Worm (Caenorhabditis elegans) whole organism, L4 larva: ENCODE data around the gene ubc-8.
A peak's percentile ranks its signal among the peaks of the same experiment; 100 is the strongest.

Experiments used
- D1046.2 ChIP-seq: fragments of 200-800 bp; sonication (Bioruptor generic); IDR thresholded peaks from 2 replicates; pipeline ENCODE4 v1.3.6; 2022; ENCODE audit warnings: missing genetic modification characterization, missing compliant biosample characterization
- F26F4.8 ChIP-seq: fragments of 200-800 bp; sonication (Bioruptor generic); conservative IDR thresholded peaks from 2 replicates; pipeline ENCODE4 v1.3.6; 2022; ENCODE audit warnings: missing genetic modification characterization, missing compliant biosample characterization
- F37D6.2 ChIP-seq: sonication (generic microtip); optimal IDR thresholded peaks from 2 replicates; lab custom pipeline; 2016; ENCODE audit warnings: mild to moderate bottlenecking, missing genetic modification characterization, missing compliant biosample characterization
- R02D3.7 ChIP-seq: fragments of 150-350 bp; sonication (generic microtip); optimal IDR thresholded peaks from 3 replicates; lab custom pipeline; 2014; ENCODE audit warnings: missing biosample characterization, missing genetic modification characterization
- T20F7.1 ChIP-seq: fragments of 200-800 bp; sonication (Bioruptor generic); optimal IDR thresholded peaks from 2 replicates; lab custom pipeline; 2018; ENCODE audit warnings: mild to moderate bottlenecking, missing genetic modification characterization, missing compliant biosample characterization
- ZK546.5 ChIP-seq, 2 experiments: sonication (generic microtip); optimal IDR thresholded peaks; 2 replicates each; lab custom pipeline; 2017; ENCODE audit warnings: missing biosample characterization in 2 of 2, missing genetic modification characterization in 2 of 2
- ama-1 ChIP-seq: fragments of 150-350 bp; optimal IDR thresholded peaks from 2 replicates; lab custom pipeline; 2014; ENCODE audit warnings: inconsistent platforms, mixed read lengths
- arid-1 ChIP-seq: fragments of 200-800 bp; sonication (Bioruptor generic); conservative IDR thresholded peaks from 2 replicates; pipeline ENCODE4 v1.3.6; 2022; ENCODE audit warnings: missing genetic modification reagents, missing genetic modification characterization, missing compliant biosample characterization
- attf-4 ChIP-seq: sonication (generic microtip); optimal IDR thresholded peaks from 3 replicates; lab custom pipeline; 2017; ENCODE audit warnings: missing biosample characterization, missing genetic modification characterization
- ceh-20 ChIP-seq: fragments of 200-800 bp; sonication (Bioruptor generic); IDR thresholded peaks from 2 replicates; pipeline ENCODE4 v1.3.6; 2022; ENCODE audit warnings: missing genetic modification reagents, missing genetic modification characterization, missing compliant biosample characterization
- ceh-44 ChIP-seq: fragments of 200-800 bp; sonication (Bioruptor generic); IDR thresholded peaks from 2 replicates; pipeline ENCODE4 v1.3.6; 2022; ENCODE audit warnings: missing genetic modification reagents, missing genetic modification characterization, missing compliant biosample characterization
- ceh-82 ChIP-seq: sonication (generic microtip); optimal IDR thresholded peaks from 2 replicates; lab custom pipeline; 2017; ENCODE audit warnings: missing biosample characterization, missing genetic modification characterization
- ces-1 ChIP-seq: fragments of 150-350 bp; sonication (generic microtip); optimal IDR thresholded peaks from 4 replicates; lab custom pipeline; 2014; ENCODE audit warnings: missing biosample characterization, missing genetic modification reagents, missing genetic modification characterization
- dmd-6 ChIP-seq: fragments of 200-800 bp; sonication (Bioruptor generic); IDR thresholded peaks from 2 replicates; pipeline ENCODE4 v1.3.6; 2022; ENCODE audit warnings: missing genetic modification reagents, missing genetic modification characterization, missing compliant biosample characterization
- dmd-8 ChIP-seq: fragments of 200-800 bp; sonication (Bioruptor generic); IDR thresholded peaks from 2 replicates; pipeline ENCODE4 v1.3.6; 2022; ENCODE audit warnings: missing genetic modification characterization, missing compliant biosample characterization
- dmd-9 ChIP-seq: fragments of 200-800 bp; sonication (Bioruptor generic); IDR thresholded peaks from 2 replicates; pipeline ENCODE4 v1.3.6; 2022; ENCODE audit warnings: missing genetic modification reagents, missing genetic modification characterization, missing compliant biosample characterization
- duxl-1 ChIP-seq: sonication (generic microtip); optimal IDR thresholded peaks from 2 replicates; lab custom pipeline; 2016; ENCODE audit warnings: mild to moderate bottlenecking, missing genetic modification characterization, moderate library complexity, missing compliant biosample characterization; ENCODE audit not compliant: poor library complexity
- egl-43 ChIP-seq: fragments of 200-800 bp; sonication (Bioruptor generic); IDR thresholded peaks from 2 replicates; pipeline ENCODE4 v1.3.6; 2022; ENCODE audit warnings: missing genetic modification reagents, missing genetic modification characterization, missing compliant biosample characterization
- fkh-10 ChIP-seq: fragments of 150-350 bp; optimal IDR thresholded peaks from 2 replicates; lab custom pipeline; 2014; ENCODE audit warnings: missing biosample characterization, missing genetic modification reagents, missing genetic modification characterization
- fos-1 ChIP-seq: fragments of 150-350 bp; optimal IDR thresholded peaks from 2 replicates; lab custom pipeline; 2014; ENCODE audit warnings: missing biosample characterization, missing genetic modification characterization
- gei-8 ChIP-seq: fragments of 200-800 bp; sonication (Bioruptor generic); optimal IDR thresholded peaks from 2 replicates; lab custom pipeline; 2018; ENCODE audit warnings: mild to moderate bottlenecking, missing genetic modification characterization, missing compliant biosample characterization
- hlh-30 ChIP-seq: sonication (generic microtip); optimal IDR thresholded peaks from 2 replicates; lab custom pipeline; 2017; ENCODE audit warnings: antibody characterized with exemption, mild to moderate bottlenecking, missing genetic modification characterization, missing compliant biosample characterization; ENCODE audit not compliant: insufficient read depth
- jun-1 ChIP-seq: fragments of 150-350 bp; optimal IDR thresholded peaks from 2 replicates; lab custom pipeline; 2014; ENCODE audit warnings: missing biosample characterization, missing genetic modification reagents, missing genetic modification characterization
- lim-7 ChIP-seq: fragments of 200-800 bp; sonication (Bioruptor generic); IDR thresholded peaks from 2 replicates; pipeline ENCODE4 v1.3.6; 2022; ENCODE audit warnings: missing genetic modification characterization, missing compliant biosample characterization
- lin-13 ChIP-seq: fragments of 150-350 bp; optimal IDR thresholded peaks from 2 replicates; lab custom pipeline; 2014; ENCODE audit warnings: missing biosample characterization, missing genetic modification reagents, missing genetic modification characterization
- lir-3 ChIP-seq: sonication (generic microtip); optimal IDR thresholded peaks from 2 replicates; lab custom pipeline; 2016; ENCODE audit warnings: mild to moderate bottlenecking, missing genetic modification characterization, missing compliant biosample characterization
- madf-5 ChIP-seq, 2 experiments: fragments of 200-800 bp; sonication (Bioruptor generic); IDR thresholded peaks; 2 replicates each; pipeline ENCODE4 v1.3.6; 2022; ENCODE audit warnings: missing compliant biosample characterization in 2 of 2, missing genetic modification characterization in 2 of 2
- madf-9 ChIP-seq: fragments of 200-800 bp; sonication (Bioruptor generic); conservative IDR thresholded peaks from 2 replicates; pipeline ENCODE4 v1.3.6; 2022; ENCODE audit warnings: missing genetic modification reagents, missing genetic modification characterization, missing compliant biosample characterization
- mdl-1 ChIP-seq, 2 experiments: fragments of 150-350 bp in 1 of 2; sonication (generic microtip) in 1 of 2; optimal IDR thresholded peaks; 2 replicates each; lab custom pipeline; 2014 to 2017; ENCODE audit warnings: missing biosample characterization in 2 of 2, missing genetic modification characterization in 2 of 2
- mdt-29 ChIP-seq: fragments of 200-800 bp; sonication (Bioruptor generic); IDR thresholded peaks from 2 replicates; pipeline ENCODE4 v1.3.6; 2022; ENCODE audit warnings: missing genetic modification reagents, missing genetic modification characterization, missing compliant biosample characterization
- mes-2 ChIP-seq: sonication (generic microtip); optimal IDR thresholded peaks from 2 replicates; lab custom pipeline; 2016; ENCODE audit warnings: missing genotype, mild to moderate bottlenecking, missing genetic modification characterization, missing compliant biosample characterization; ENCODE audit not compliant: poor library complexity, severe bottlenecking
- mxl-3 ChIP-seq: fragments of 200-800 bp; sonication (Bioruptor generic); optimal IDR thresholded peaks from 2 replicates; lab custom pipeline; 2018; ENCODE audit warnings: mild to moderate bottlenecking, missing genetic modification characterization, missing compliant biosample characterization
- nhr-11 ChIP-seq: fragments of 150-350 bp; optimal IDR thresholded peaks from 2 replicates; lab custom pipeline; 2014; ENCODE audit warnings: missing biosample characterization, missing genetic modification characterization
- nhr-111 ChIP-seq: fragments of 200-800 bp; sonication (Bioruptor generic); optimal IDR thresholded peaks from 2 replicates; lab custom pipeline; 2018; ENCODE audit warnings: mild to moderate bottlenecking, missing genetic modification characterization, missing compliant biosample characterization
- nhr-237 ChIP-seq: sonication (generic microtip); optimal IDR thresholded peaks from 2 replicates; lab custom pipeline; 2017; ENCODE audit warnings: missing biosample characterization, missing genetic modification characterization
- nhr-41 ChIP-seq: fragments of 200-800 bp; sonication (Bioruptor generic); IDR thresholded peaks from 2 replicates; pipeline ENCODE4 v1.3.6; 2022; ENCODE audit warnings: missing genetic modification reagents, missing genetic modification characterization, missing compliant biosample characterization
- nhr-48 ChIP-seq: sonication (generic microtip); optimal IDR thresholded peaks from 2 replicates; lab custom pipeline; 2016; ENCODE audit warnings: mild to moderate bottlenecking, missing genetic modification characterization, missing compliant biosample characterization
- nhr-76 ChIP-seq: fragments of 150-350 bp; optimal IDR thresholded peaks from 2 replicates; lab custom pipeline; 2014; ENCODE audit warnings: missing biosample characterization, missing genetic modification characterization
- pha-4 ChIP-seq, 2 experiments: fragments of 150-350 bp in 1 of 2; fragments of 200-800 bp in 1 of 2; sonication (Bioruptor generic) in 1 of 2; IDR thresholded peaks in 1 of 2; optimal IDR thresholded peaks in 1 of 2; 2 replicates each; pipeline versions ENCODE4 v1.3.6 to Lab custom; 2014 to 2022; ENCODE audit warnings: missing genetic modification characterization in 2 of 2, missing genetic modification reagents in 2 of 2, missing biosample characterization in 1 of 2, missing compliant biosample characterization in 1 of 2
- php-3 ChIP-seq: fragments of 200-800 bp; sonication (Bioruptor generic); IDR thresholded peaks from 2 replicates; pipeline ENCODE4 v1.3.6; 2022; ENCODE audit warnings: missing genetic modification reagents, missing genetic modification characterization, missing compliant biosample characterization
- pqm-1 ChIP-seq: sonication (generic microtip); optimal IDR thresholded peaks from 2 replicates; lab custom pipeline; 2017; ENCODE audit warnings: missing biosample characterization, missing genetic modification characterization
- set-16 ChIP-seq: fragments of 200-800 bp; sonication (Bioruptor generic); IDR thresholded peaks from 2 replicates; pipeline ENCODE4 v1.3.6; 2022; ENCODE audit warnings: missing genetic modification reagents, missing genetic modification characterization, missing compliant biosample characterization
- skn-1 ChIP-seq: fragments of 150-350 bp; optimal IDR thresholded peaks from 2 replicates; lab custom pipeline; 2014; ENCODE audit warnings: missing biosample characterization, missing genetic modification characterization
- snpc-1.2 ChIP-seq: fragments of 200-800 bp; sonication (Bioruptor generic); IDR thresholded peaks from 2 replicates; pipeline ENCODE4 v1.3.6; 2022; ENCODE audit warnings: missing genetic modification reagents, missing genetic modification characterization, missing compliant biosample characterization
- spr-3 ChIP-seq: fragments of 200-800 bp; sonication (Bioruptor generic); optimal IDR thresholded peaks from 2 replicates; lab custom pipeline; 2018; ENCODE audit warnings: mild to moderate bottlenecking, missing genetic modification characterization, missing compliant biosample characterization
- tag-97 ChIP-seq: fragments of 200-800 bp; sonication (Bioruptor generic); IDR thresholded peaks from 2 replicates; pipeline ENCODE4 v1.3.6; 2022; ENCODE audit warnings: missing genetic modification characterization, missing compliant biosample characterization
- tra-1 ChIP-seq: fragments of 200-800 bp; sonication (Bioruptor generic); IDR thresholded peaks from 2 replicates; pipeline ENCODE4 v1.3.6; 2022; ENCODE audit warnings: missing genetic modification reagents, missing genetic modification characterization, missing compliant biosample characterization
- unc-130 ChIP-seq: sonication (generic microtip); optimal IDR thresholded peaks from 2 replicates; lab custom pipeline; 2016; ENCODE audit warnings: missing genetic modification reagents, missing genetic modification characterization, missing compliant biosample characterization
- vab-7 ChIP-seq: fragments of 200-800 bp; sonication (Bioruptor generic); IDR thresholded peaks from 2 replicates; pipeline ENCODE4 v1.3.6; 2022; ENCODE audit warnings: missing genetic modification reagents, missing genetic modification characterization, missing compliant biosample characterization
- zfp-3 ChIP-seq: fragments of 200-800 bp; sonication (Bioruptor generic); conservative IDR thresholded peaks from 2 replicates; pipeline ENCODE4 v1.3.6; 2022; ENCODE audit warnings: missing genetic modification reagents, missing genetic modification characterization, missing compliant biosample characterization
- zip-11 ChIP-seq: fragments of 200-800 bp; sonication (Bioruptor generic); IDR thresholded peaks from 2 replicates; pipeline ENCODE4 v1.3.6; 2022; ENCODE audit warnings: missing genetic modification characterization, missing compliant biosample characterization

ubc-8 gene

DNA sequence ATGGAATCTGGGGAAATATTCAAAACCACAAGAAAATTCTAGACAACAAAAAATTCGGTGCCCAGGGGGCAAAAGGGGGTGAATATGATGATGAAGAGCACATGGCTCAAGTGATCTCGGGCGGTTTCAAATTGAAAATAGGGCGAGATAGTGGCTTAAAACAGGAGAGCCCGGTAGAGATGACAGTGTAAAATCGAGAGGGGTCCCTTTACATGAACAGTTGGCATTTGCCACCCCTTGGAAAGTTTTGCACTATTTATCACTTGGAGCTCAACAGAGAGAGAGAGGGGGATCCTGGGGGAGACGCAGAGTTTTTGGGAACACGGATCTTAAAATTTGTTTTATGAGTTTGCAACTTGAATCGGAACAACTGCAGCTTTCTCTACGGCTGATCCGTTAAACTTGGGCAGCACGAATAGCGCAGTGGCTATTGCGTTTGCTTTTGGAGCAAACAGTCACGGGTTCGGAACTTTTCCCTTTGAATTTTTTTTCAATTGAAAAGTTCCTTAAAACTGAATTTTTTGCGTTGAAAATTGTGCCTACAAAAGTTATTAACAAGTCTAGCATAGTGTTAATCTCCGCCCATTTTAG, 41.6 kb downstream of the ubc-8 start (continued):
- TF ChIP-seq mdt-29 (no peak), vab-7 (peak; percentile 69), fkh-10 (GFP tag; lab: Kevin White, UChicago) (no peak), skn-1 (no peak), tag-97 (GFP tag; lab: Robert Waterston, UW) (no peak), ceh-20 (0 out of 2 replicates have a peak, but pooled peaks have one; percentile 15), tra-1 (peak; percentile 58; the same call in 1 of the 2 replicates), lin-13 (GFP tag; lab: Kevin White, UChicago) (no peak), D1046.2 (GFP tag; lab: Robert Waterston, UW) (no peak), jun-1 (tag; lab: Kevin White, UChicago) (no peak), R02D3.7 (tag; lab: Kevin White, UChicago) (no peak), ces-1 (no peak), nhr-76 (tag; lab: Kevin White, UChicago) (no peak), arid-1 (GFP tag; lab: Robert Waterston, UW) (peak; percentile 78; the same call in 1 of the 2 replicates), pha-4 (GFP tag; IDR thresholded peaks at IDR 0.05; lab: Robert Waterston, UW) (peak; percentile 68; the same call in 1 of the 2 replicates), pha-4 (tag; optimal IDR thresholded peaks at IDR 0.05; lab: Kevin White, UChicago) (no peak), gei-8 (GFP tag; lab: Kevin White, UChicago) (peak; percentile 52), nhr-111 (GFP tag; lab: Kevin White, UChicago) (peak; percentile 31), ZK546.5 (tag; optimal IDR thresholded peaks at IDR 0.05; lab: Kevin White, UChicago) (no peak), ceh-44 (GFP tag; lab: Robert Waterston, UW) (no peak), F37D6.2 (tag; lab: Kevin White, UChicago) (no peak), fos-1 (tag; lab: Kevin White, UChicago) (no peak), ama-1 (lab: Kevin White, UChicago) (no peak), egl-43 (GFP tag; lab: Robert Waterston, UW) (peak; percentile 82), nhr-237 (tag; lab: Kevin White, UChicago) (no peak), attf-4 (no peak), mes-2 (tag; lab: Kevin White, UChicago) (peak; percentile 58), unc-130 (GFP tag; lab: Kevin White, UChicago) (no peak), nhr-41 (no peak), duxl-1 (peak; percentile 34), php-3 (GFP tag; lab: Robert Waterston, UW) (peak; percentile 62), mdl-1 (tag; optimal IDR thresholded peaks at IDR 0.05; lab: Kevin White, UChicago) (no peak), ceh-82 (tag; lab: Kevin White, UChicago) (no peak), dmd-8 (peak; percentile 92), spr-3 (GFP tag; lab: Kevin White, UChicago) (peak; percentile 29), nhr-11 (tag; lab: Kevin White, UChicago) (peak; percentile 2), mxl-3 (GFP tag; lab: Kevin White, UChicago) (peak; percentile 40), madf-9 (GFP tag; lab: Robert Waterston, UW) (no peak), lir-3 (peak; percentile 13)

DNA sequence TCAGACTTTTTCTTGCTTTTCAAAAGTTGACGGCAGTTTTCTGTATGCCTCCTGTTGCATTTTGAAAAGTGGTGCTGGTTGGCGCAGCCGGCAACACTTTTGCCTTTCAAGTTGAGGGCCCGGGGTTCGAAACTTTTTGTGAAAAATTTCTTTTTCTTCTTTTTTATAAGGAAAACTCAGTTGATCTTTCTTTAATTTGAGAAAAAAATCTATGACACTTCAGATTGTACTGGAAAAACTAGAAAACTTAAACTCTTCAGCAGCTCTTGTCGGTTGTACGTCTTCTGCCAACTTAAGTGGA, 42.2 kb downstream of the ubc-8 start:
- TF ChIP-seq zip-11 (GFP tag; lab: Robert Waterston, UW) (0 out of 2 replicates have a peak, but pooled peaks have one; percentile 44), dmd-9 (GFP tag; lab: Robert Waterston, UW) (0 out of 2 replicates have a peak, but pooled peaks have one; percentile 52), pqm-1 (tag; lab: Kevin White, UChicago) (no peak), mdl-1 (tag; optimal IDR thresholded peaks at IDR 0.05; lab: Kevin White, UChicago) (no peak), T20F7.1 (GFP tag; lab: Kevin White, UChicago) (peak; percentile 21), set-16 (GFP tag; lab: Robert Waterston, UW) (no peak), D1046.2 (GFP tag; lab: Robert Waterston, UW) (peak; percentile 84), dmd-6 (GFP tag; lab: Robert Waterston, UW) (no peak), hlh-30 (tag; lab: Kevin White, UChicago) (no peak), snpc-1.2 (GFP tag; lab: Robert Waterston, UW) (0 out of 2 replicates have a peak, but pooled peaks have one; percentile 54), lim-7 (GFP tag; lab: Robert Waterston, UW) (peak; percentile 86), nhr-48 (tag; lab: Kevin White, UChicago) (no peak), F26F4.8 (GFP tag; lab: Robert Waterston, UW) (peak; percentile 88), madf-5 (GFP tag; IDR thresholded peaks at IDR 0.05; lab: Robert Waterston, UW) (peak; percentile 36 to 42; a peak in 1 of 4 replicates), nhr-41 (no peak), zfp-3 (no peak)
